Worm (Caenorhabditis elegans) whole organism, L2 larva: ENCODE data around the gene F08D12.7.

ENCODE experiments used
- lin-13 ChIP-seq: fragments of 150-350 bp; optimal IDR thresholded peaks from 2 replicates; lab custom pipeline; 2014; ENCODE audit warnings: missing biosample characterization, missing genetic modification reagents, missing genetic modification characterization
- mdl-1 ChIP-seq, 2 experiments: fragments of 150-350 bp in 1 of 2; sonication (generic microtip) in 1 of 2; optimal IDR thresholded peaks; 2 replicates each; lab custom pipeline; 2017; ENCODE audit warnings: missing biosample characterization in 2 of 2, missing genetic modification characterization in 2 of 2
- nhr-10 ChIP-seq: sonication (generic microtip); optimal IDR thresholded peaks from 2 replicates; lab custom pipeline; 2017; ENCODE audit warnings: missing biosample characterization, missing genetic modification characterization
- nhr-11 ChIP-seq: fragments of 150-350 bp; optimal IDR thresholded peaks from 2 replicates; lab custom pipeline; 2014; ENCODE audit warnings: missing biosample characterization, missing genetic modification characterization
- nhr-237 ChIP-seq: fragments of 150-350 bp; optimal IDR thresholded peaks from 2 replicates; lab custom pipeline; 2014; ENCODE audit warnings: missing biosample characterization, missing genetic modification characterization
- nhr-25 ChIP-seq: fragments of 150-350 bp; sonication (generic microtip); optimal IDR thresholded peaks from 3 replicates; lab custom pipeline; 2014; ENCODE audit warnings: missing biosample characterization, missing genetic modification characterization
- nhr-6 ChIP-seq: fragments of 150-350 bp; optimal IDR thresholded peaks from 2 replicates; lab custom pipeline; 2014; ENCODE audit warnings: missing biosample characterization, missing genetic modification characterization
- unc-62 ChIP-seq: fragments of 150-350 bp; optimal IDR thresholded peaks from 2 replicates; lab custom pipeline; 2014; ENCODE audit warnings: missing biosample characterization, missing genetic modification reagents, missing genetic modification characterization

DNA sequence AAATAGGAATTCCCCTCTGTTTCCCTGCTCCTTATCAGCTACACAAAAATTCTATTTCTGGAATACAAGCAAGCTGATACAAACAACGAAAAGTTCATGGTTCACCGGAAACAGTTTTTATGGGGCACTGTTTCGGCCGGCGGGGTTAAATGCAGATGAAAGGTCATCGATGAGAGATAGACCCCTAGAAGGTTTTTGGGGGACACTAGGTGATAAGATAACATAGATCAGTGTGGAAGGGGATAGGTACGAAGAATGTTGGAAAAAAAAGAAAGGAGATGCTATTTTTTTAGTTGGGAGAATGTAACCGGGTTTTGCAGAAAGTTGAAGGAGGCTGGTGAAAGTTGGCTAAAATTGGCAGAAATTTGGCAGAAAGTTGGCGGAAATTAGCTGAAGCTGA, 36.6 kb upstream of the F08D12.7 start:
- TF ChIP-seq nhr-11: no peak
- TF ChIP-seq unc-62 (GFP tag; lab: Kevin White, UChicago): no peak
- no peak for TF ChIP-seq nhr-6 (tag; lab: Kevin White, UChicago)
- no peak for TF ChIP-seq mdl-1 (tag; optimal IDR thresholded peaks at IDR 0.05; lab: Kevin White, UChicago)
- TF ChIP-seq nhr-237: no peak
- no peak for TF ChIP-seq nhr-10 (tag; lab: Kevin White, UChicago)
- no peak for TF ChIP-seq lin-13 (GFP tag; lab: Kevin White, UChicago)
- no peak for TF ChIP-seq nhr-25 (tag; lab: Kevin White, UChicago)
